Worm (Caenorhabditis elegans) whole organism, young adult: ENCODE measurements around the gene chil-14.
A peak's percentile ranks its signal among the peaks of the same experiment; 100 is the strongest.

Source experiments
- D2030.7 ChIP-seq: fragments of 200-800 bp; sonication (Bioruptor generic); IDR thresholded peaks from 2 replicates; pipeline ENCODE4 v1.3.6; 2022; ENCODE audit warnings: missing genetic modification reagents, missing genetic modification characterization, missing compliant biosample characterization
- F22D6.2 ChIP-seq: sonication (generic microtip); optimal IDR thresholded peaks from 2 replicates; lab custom pipeline; 2016; ENCODE audit warnings: mild to moderate bottlenecking, missing genetic modification characterization, missing compliant biosample characterization
- F23B12.7 ChIP-seq: sonication (generic microtip); optimal IDR thresholded peaks from 2 replicates; lab custom pipeline; 2017; ENCODE audit warnings: missing genetic modification characterization, mild to moderate bottlenecking, missing compliant biosample characterization, antibody characterized with exemption, moderate library complexity; ENCODE audit not compliant: insufficient read depth
- F33H1.4 ChIP-seq: fragments of 200-800 bp; sonication (Bioruptor generic); IDR thresholded peaks from 2 replicates; pipeline ENCODE4 v1.3.6; 2022; ENCODE audit warnings: missing genetic modification reagents, missing genetic modification characterization, missing compliant biosample characterization
- F49E8.2 ChIP-seq: sonication (generic microtip); optimal IDR thresholded peaks from 3 replicates; lab custom pipeline; 2017; ENCODE audit warnings: missing genetic modification characterization, mild to moderate bottlenecking, missing compliant biosample characterization, antibody characterized with exemption, moderate library complexity; ENCODE audit not compliant: insufficient read depth
- F52B5.7 ChIP-seq: sonication (generic microtip); optimal IDR thresholded peaks from 2 replicates; lab custom pipeline; 2016; ENCODE audit warnings: mild to moderate bottlenecking, missing genetic modification characterization, missing compliant biosample characterization
- T07F8.4 ChIP-seq: sonication (generic microtip); optimal IDR thresholded peaks from 2 replicates; lab custom pipeline; 2016; ENCODE audit warnings: mild to moderate bottlenecking, missing genetic modification characterization, moderate library complexity, missing compliant biosample characterization
- Y53F4B.3 ChIP-seq: fragments of 200-800 bp; sonication (Bioruptor generic); IDR thresholded peaks from 2 replicates; pipeline ENCODE4 v1.3.6; 2022; ENCODE audit warnings: missing genetic modification reagents, missing genetic modification characterization, missing compliant biosample characterization
- aptf-2 ChIP-seq: fragments of 200-800 bp; sonication (Bioruptor generic); conservative IDR thresholded peaks from 2 replicates; pipeline ENCODE4 v1.3.6; 2022; ENCODE audit warnings: missing genetic modification reagents, missing genetic modification characterization, missing compliant biosample characterization
- cebp-1 ChIP-seq, 2 experiments: fragments of 200-800 bp in 1 of 2; sonication (Bioruptor generic) in 1 of 2; sonication (generic microtip) in 1 of 2; IDR thresholded peaks in 1 of 2; optimal IDR thresholded peaks in 1 of 2; 2 replicates each; pipeline versions ENCODE4 v1.3.6 to Lab custom; 2017 to 2022; ENCODE audit warnings: missing compliant biosample characterization in 2 of 2, missing genetic modification characterization in 2 of 2, mild to moderate bottlenecking in 1 of 2, missing genetic modification reagents in 1 of 2, moderate library complexity in 1 of 2
- ceh-91 ChIP-seq: fragments of 200-800 bp; sonication (Bioruptor generic); IDR thresholded peaks from 2 replicates; pipeline ENCODE4 v1.3.6; 2022; ENCODE audit warnings: missing genetic modification reagents, missing genetic modification characterization, missing compliant biosample characterization
- die-1 ChIP-seq: sonication (generic microtip); optimal IDR thresholded peaks from 2 replicates; lab custom pipeline; 2016; ENCODE audit warnings: missing genotype, mild to moderate bottlenecking, missing genetic modification characterization, missing compliant biosample characterization
- dpff-1 ChIP-seq: sonication (generic microtip); optimal IDR thresholded peaks from 2 replicates; lab custom pipeline; 2017; ENCODE audit warnings: mild to moderate bottlenecking, missing genetic modification characterization, missing compliant biosample characterization
- efl-1 ChIP-seq: fragments of 150-350 bp; optimal IDR thresholded peaks from 2 replicates; lab custom pipeline; 2014; ENCODE audit warnings: missing biosample characterization, missing genetic modification reagents, missing genetic modification characterization
- egrh-3 ChIP-seq: fragments of 200-800 bp; sonication (Bioruptor generic); IDR thresholded peaks from 2 replicates; pipeline ENCODE4 v1.3.6; 2022; ENCODE audit warnings: missing genetic modification reagents, missing genetic modification characterization, missing compliant biosample characterization
- lag-1 ChIP-seq: fragments of 200-800 bp; sonication (Bioruptor generic); IDR thresholded peaks from 2 replicates; pipeline ENCODE4 v1.3.6; 2022; ENCODE audit warnings: missing genetic modification reagents, missing genetic modification characterization, missing compliant biosample characterization
- let-607 ChIP-seq, 2 experiments: fragments of 200-800 bp in 1 of 2; sonication (Bioruptor generic) in 1 of 2; sonication (generic microtip) in 1 of 2; optimal IDR thresholded peaks; 2 replicates each; lab custom pipeline; 2016 to 2018; ENCODE audit warnings: mild to moderate bottlenecking in 2 of 2, missing compliant biosample characterization in 2 of 2, missing genetic modification characterization in 2 of 2, moderate library complexity in 2 of 2, missing genotype in 1 of 2
- lin-26 ChIP-seq: fragments of 200-800 bp; sonication (Bioruptor generic); IDR thresholded peaks from 2 replicates; pipeline ENCODE4 v1.3.6; 2022; ENCODE audit warnings: missing genetic modification reagents, missing genetic modification characterization, missing compliant biosample characterization
- lin-40 ChIP-seq: sonication (generic microtip); optimal IDR thresholded peaks from 2 replicates; lab custom pipeline; 2016; ENCODE audit warnings: missing genetic modification characterization, mild to moderate bottlenecking, missing compliant biosample characterization, missing genotype, missing genetic modification reagents
- lin-54 ChIP-seq: fragments of 200-800 bp; sonication (Bioruptor generic); optimal IDR thresholded peaks from 2 replicates; lab custom pipeline; 2018; ENCODE audit warnings: mild to moderate bottlenecking, missing genetic modification characterization, missing compliant biosample characterization
- lsl-1 ChIP-seq: fragments of 200-800 bp; sonication (Bioruptor generic); optimal IDR thresholded peaks from 2 replicates; lab custom pipeline; 2018; ENCODE audit warnings: mild to moderate bottlenecking, missing genetic modification characterization, moderate library complexity, missing compliant biosample characterization
- madf-3 ChIP-seq: fragments of 200-800 bp; sonication (Bioruptor generic); IDR thresholded peaks from 2 replicates; pipeline ENCODE4 v1.3.6; 2022; ENCODE audit warnings: missing genetic modification reagents, missing genetic modification characterization, missing compliant biosample characterization
- madf-6 ChIP-seq: fragments of 200-800 bp; sonication (Bioruptor generic); IDR thresholded peaks from 2 replicates; pipeline ENCODE4 v1.3.6; 2022; ENCODE audit warnings: missing genetic modification reagents, missing genetic modification characterization, missing compliant biosample characterization
- mcd-1 ChIP-seq: fragments of 200-800 bp; sonication (Bioruptor generic); IDR thresholded peaks from 2 replicates; pipeline ENCODE4 v1.3.6; 2022; ENCODE audit warnings: missing genetic modification reagents, missing genetic modification characterization, missing compliant biosample characterization
- mel-28 ChIP-seq: sonication (generic microtip); optimal IDR thresholded peaks from 2 replicates; lab custom pipeline; 2016; ENCODE audit warnings: borderline replicate concordance, mild to moderate bottlenecking, missing genetic modification characterization, missing compliant biosample characterization
- nfyb-1 ChIP-seq: fragments of 200-800 bp; sonication (Bioruptor generic); IDR thresholded peaks from 2 replicates; pipeline ENCODE4 v1.3.6; 2022; ENCODE audit warnings: missing genetic modification reagents, missing genetic modification characterization, missing compliant biosample characterization
- nhr-120 ChIP-seq: fragments of 200-800 bp; sonication (Bioruptor generic); IDR thresholded peaks from 2 replicates; pipeline ENCODE4 v1.3.6; 2022; ENCODE audit warnings: missing genetic modification characterization, missing compliant biosample characterization
- nhr-80 ChIP-seq: sonication (generic microtip); optimal IDR thresholded peaks from 2 replicates; lab custom pipeline; 2016; ENCODE audit warnings: missing genetic modification characterization, missing compliant biosample characterization
- pbrm-1 ChIP-seq: fragments of 200-800 bp; sonication (Bioruptor generic); IDR thresholded peaks from 2 replicates; pipeline ENCODE4 v1.3.6; 2022; ENCODE audit warnings: missing genetic modification reagents, missing genetic modification characterization, missing compliant biosample characterization
- pha-4 ChIP-seq: fragments of 150-350 bp; sonication (generic microtip); optimal IDR thresholded peaks from 2 replicates; lab custom pipeline; 2014; ENCODE audit warnings: missing biosample characterization, missing genetic modification reagents, missing genetic modification characterization
- rcor-1 ChIP-seq: fragments of 200-800 bp; sonication (Bioruptor generic); IDR thresholded peaks from 2 replicates; pipeline ENCODE4 v1.3.6; 2022; ENCODE audit warnings: missing genetic modification reagents, missing genetic modification characterization, missing compliant biosample characterization
- repo-1 ChIP-seq: sonication (generic microtip); optimal IDR thresholded peaks from 2 replicates; lab custom pipeline; 2017; ENCODE audit warnings: mild to moderate bottlenecking, missing genetic modification characterization, missing compliant biosample characterization
- snpc-1.3 ChIP-seq: sonication (generic microtip); optimal IDR thresholded peaks from 2 replicates; lab custom pipeline; 2017; ENCODE audit warnings: missing genetic modification characterization, mild to moderate bottlenecking, missing compliant biosample characterization, antibody characterized with exemption, moderate library complexity, missing genotype, missing genetic modification reagents; ENCODE audit not compliant: insufficient read depth
- snpc-3.4 ChIP-seq: sonication (generic microtip); optimal IDR thresholded peaks from 2 replicates; lab custom pipeline; 2017; ENCODE audit warnings: missing genetic modification characterization, mild to moderate bottlenecking, missing compliant biosample characterization, antibody characterized with exemption, moderate library complexity, missing genotype, missing genetic modification reagents
- tbp1 ChIP-seq: fragments of 200-800 bp; sonication (Bioruptor generic); optimal IDR thresholded peaks from 2 replicates; lab custom pipeline; 2018; ENCODE audit warnings: mild to moderate bottlenecking, missing genetic modification characterization, missing compliant biosample characterization
- tbx-9 ChIP-seq: sonication (generic microtip); optimal IDR thresholded peaks from 2 replicates; lab custom pipeline; 2016; ENCODE audit warnings: borderline replicate concordance, missing genetic modification characterization, inconsistent platforms, missing compliant biosample characterization
- tlf-1 ChIP-seq: fragments of 200-800 bp; sonication (Bioruptor generic); optimal IDR thresholded peaks from 2 replicates; lab custom pipeline; 2018; ENCODE audit warnings: mild to moderate bottlenecking, missing genetic modification characterization, missing compliant biosample characterization
- xnd-1 ChIP-seq: sonication (generic microtip); optimal IDR thresholded peaks from 2 replicates; lab custom pipeline; 2016; ENCODE audit warnings: missing genotype, missing genetic modification reagents, missing genetic modification characterization, missing compliant biosample characterization
- zfh-2 ChIP-seq: fragments of 200-800 bp; sonication (Bioruptor generic); conservative IDR thresholded peaks from 2 replicates; pipeline ENCODE4 v1.3.6; 2022; ENCODE audit warnings: missing genetic modification reagents, missing genetic modification characterization, missing compliant biosample characterization
- zim-3 ChIP-seq: sonication (generic microtip); optimal IDR thresholded peaks from 2 replicates; lab custom pipeline; 2017; ENCODE audit warnings: mild to moderate bottlenecking, missing genetic modification characterization, moderate library complexity, missing compliant biosample characterization
- ztf-25 ChIP-seq: fragments of 200-800 bp; sonication (Bioruptor generic); IDR thresholded peaks from 2 replicates; pipeline ENCODE4 v1.3.6; 2022; ENCODE audit warnings: missing genetic modification reagents, missing genetic modification characterization, missing compliant biosample characterization
- ztf-3 ChIP-seq: fragments of 200-800 bp; sonication (Bioruptor generic); optimal IDR thresholded peaks from 2 replicates; lab custom pipeline; 2018; ENCODE audit warnings: mild to moderate bottlenecking, missing genetic modification characterization, missing compliant biosample characterization

Gene chil-14

DNA sequence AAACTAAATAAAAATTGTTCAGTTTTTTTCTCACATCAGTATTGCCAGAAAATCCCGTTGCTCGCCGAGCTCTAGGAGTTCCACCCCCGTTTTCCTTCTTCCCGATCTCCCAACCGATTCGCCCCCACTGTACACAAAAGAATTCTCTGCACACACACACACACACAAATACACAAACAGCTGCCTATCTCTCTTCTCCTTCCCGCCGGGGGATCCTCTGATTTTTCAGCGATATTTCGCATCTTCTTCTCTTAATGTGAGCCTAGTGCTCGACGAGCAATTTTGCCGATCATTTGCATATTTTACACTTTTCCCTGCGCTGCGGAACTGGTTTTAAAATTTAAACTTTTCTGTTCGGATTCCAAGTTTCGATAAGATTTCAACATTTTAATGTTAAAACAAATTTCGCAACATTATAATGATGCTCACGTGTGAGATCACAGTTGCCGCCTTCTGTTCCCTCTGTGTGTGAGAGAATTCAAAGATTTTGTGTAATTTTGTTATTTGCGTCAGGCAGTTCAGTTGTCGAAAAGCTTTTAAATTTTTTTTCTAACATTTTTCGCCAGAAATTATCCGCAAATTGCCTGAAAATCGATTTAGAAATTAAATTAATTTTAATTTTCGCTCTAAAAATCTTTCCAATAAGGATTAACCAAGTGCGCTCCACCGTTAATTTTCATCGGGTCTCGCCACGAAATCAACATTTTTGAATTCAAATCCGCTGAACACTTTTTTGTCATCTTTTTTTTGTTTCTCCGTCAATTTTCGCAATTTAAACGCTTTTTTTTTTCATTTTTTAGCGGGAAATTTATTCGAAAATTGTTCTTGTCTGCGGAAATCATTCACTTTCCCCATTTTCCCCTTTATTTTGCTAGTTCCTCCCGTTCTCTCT is 16.5 kb downstream of the chil-14 start (continued):
- TF ChIP-seq repo-1 (no peak), snpc-3.4 (tag; lab: Kevin White, UChicago) (peak; percentile 6), tbx-9 (no peak), rcor-1 (peak; percentile 34; the same call in 1 of the 2 replicates), lsl-1 (GFP tag; lab: Kevin White, UChicago) (peak; percentile 67), F33H1.4 (GFP tag; lab: Robert Waterston, UW) (peak; percentile 95), madf-6 (GFP tag; lab: Robert Waterston, UW) (peak; percentile 75), zfh-2 (peak; percentile 38; the same call in 1 of the 2 replicates), snpc-1.3 (tag; lab: Kevin White, UChicago) (peak; percentile 38), F23B12.7 (tag; lab: Kevin White, UChicago) (peak; percentile 29), tbp1 (peak; percentile 49), F49E8.2 (tag; lab: Kevin White, UChicago) (no peak), lin-54 (GFP tag; lab: Kevin White, UChicago) (peak; percentile 92), lag-1 (no peak), pha-4 (tag; lab: Kevin White, UChicago) (no peak), efl-1 (GFP tag; lab: Kevin White, UChicago) (peak; percentile 73), mcd-1 (GFP tag; lab: Robert Waterston, UW) (peak; percentile 93), D2030.7 (GFP tag; lab: Robert Waterston, UW) (peak; percentile 77), F22D6.2 (tag; lab: Kevin White, UChicago) (no peak), ceh-91 (GFP tag; lab: Robert Waterston, UW) (peak; percentile 76), dpff-1 (no peak), cebp-1 (GFP tag; IDR thresholded peaks at IDR 0.05; lab: Robert Waterston, UW) (peak; percentile 27; the same call in 1 of the 2 replicates), cebp-1 (tag; optimal IDR thresholded peaks at IDR 0.05; lab: Kevin White, UChicago) (peak; percentile 92), lin-40 (tag; lab: Kevin White, UChicago) (peak; percentile 67), pbrm-1 (GFP tag; lab: Robert Waterston, UW) (peak; percentile 37; the same call in 1 of the 2 replicates), tlf-1 (peak; percentile 11), xnd-1 (tag; lab: Kevin White, UChicago) (peak; percentile 30), let-607 (tag; optimal IDR thresholded peaks at IDR 0.05; lab: Kevin White, UChicago) (peak in 1 of 2 experiments; percentile 19)

DNA sequence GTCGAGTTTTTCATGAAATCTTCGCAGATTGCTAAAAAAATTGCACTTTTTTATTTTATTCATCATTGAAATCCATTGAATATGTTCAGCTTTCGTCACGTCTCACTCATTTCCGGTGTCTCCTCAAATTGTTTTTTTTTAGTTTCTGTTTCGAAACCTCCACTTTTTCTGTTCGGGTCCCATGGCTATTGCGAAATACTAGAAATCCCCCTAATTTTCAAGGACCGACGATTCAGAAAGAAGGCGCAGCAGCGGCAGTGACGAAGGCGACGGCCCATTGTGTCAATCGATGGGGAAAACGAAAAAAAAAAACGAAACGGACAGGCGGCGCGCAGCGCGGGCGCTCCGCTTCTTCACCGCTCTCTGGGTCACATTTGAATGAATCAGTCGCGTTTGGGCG is 17.1 kb downstream of the chil-14 start:
- no peak for TF ChIP-seq ceh-91 (GFP tag; lab: Robert Waterston, UW)
- TF ChIP-seq cebp-1 (GFP tag; IDR thresholded peaks at IDR 0.05; lab: Robert Waterston, UW) = peak; percentile 92
- peak; percentile 99 for TF ChIP-seq cebp-1 (tag; optimal IDR thresholded peaks at IDR 0.05; lab: Kevin White, UChicago)
- TF ChIP-seq zim-3 (tag; lab: Kevin White, UChicago) = no peak
- peak; percentile 86 for TF ChIP-seq zfh-2
- no peak for TF ChIP-seq madf-3
- no peak for TF ChIP-seq ztf-25 (GFP tag; lab: Robert Waterston, UW)
- TF ChIP-seq nfyb-1 = 0 out of 2 replicates have a peak, but pooled peaks have one; percentile 10
- TF ChIP-seq egrh-3 = peak; percentile 32; the same call in 1 of the 2 replicates
- TF ChIP-seq F33H1.4 (GFP tag; lab: Robert Waterston, UW) = no peak

DNA sequence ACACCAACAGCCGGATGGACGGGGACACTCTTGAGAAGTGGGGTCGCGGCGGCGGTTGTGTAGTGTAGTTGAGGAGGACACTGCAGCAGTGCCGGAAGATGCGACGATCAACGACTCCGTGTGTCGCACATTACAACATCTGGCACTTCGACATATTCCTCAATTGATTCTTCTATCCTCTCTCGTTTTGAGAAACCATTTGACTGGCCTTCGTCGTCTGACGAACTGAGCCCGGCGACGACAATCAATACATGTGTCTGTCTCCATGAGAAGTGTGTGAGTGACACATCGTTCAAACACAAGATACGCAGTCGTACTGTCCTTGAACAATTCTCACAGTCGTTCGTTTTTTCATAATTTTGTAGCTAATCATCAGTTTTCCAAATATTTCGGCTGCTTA is 17.7 kb downstream of the chil-14 start:
- TF ChIP-seq lin-40 (tag; lab: Kevin White, UChicago) (no peak), F49E8.2 (tag; lab: Kevin White, UChicago) (no peak), snpc-1.3 (tag; lab: Kevin White, UChicago) (no peak), T07F8.4 (tag; lab: Kevin White, UChicago) (no peak), nhr-80 (tag; lab: Kevin White, UChicago) (peak; percentile 39), nhr-120 (GFP tag; lab: Robert Waterston, UW) (0 out of 2 replicates have a peak, but pooled peaks have one; percentile 7), F52B5.7 (tag; lab: Kevin White, UChicago) (no peak), aptf-2 (GFP tag; lab: Robert Waterston, UW) (no peak), ztf-3 (no peak), zfh-2 (no peak), die-1 (no peak), lin-26 (GFP tag; lab: Robert Waterston, UW) (0 out of 2 replicates have a peak, but pooled peaks have one; percentile 9), mel-28 (tag; lab: Kevin White, UChicago) (no peak), Y53F4B.3 (GFP tag; lab: Robert Waterston, UW) (no peak)
